Worm (Caenorhabditis elegans) whole organism, L1 larva: ENCODE measurements around the gene ZK1058.3.

ENCODE experiments used
- C04F5.9 ChIP-seq: sonication (generic microtip); optimal IDR thresholded peaks from 2 replicates; lab custom pipeline; 2016; ENCODE audit warnings: missing genetic modification characterization, missing compliant biosample characterization
- blmp-1 ChIP-seq: fragments of 150-350 bp; optimal IDR thresholded peaks from 2 replicates; lab custom pipeline; 2014; ENCODE audit warnings: missing biosample characterization, missing genetic modification characterization
- efl-3 ChIP-seq: fragments of 200-800 bp; sonication (Bioruptor generic); optimal IDR thresholded peaks from 2 replicates; lab custom pipeline; 2018; ENCODE audit warnings: mild to moderate bottlenecking, missing genetic modification characterization, missing compliant biosample characterization
- fos-1 ChIP-seq: fragments of 150-350 bp; optimal IDR thresholded peaks from 2 replicates; lab custom pipeline; 2014; ENCODE audit warnings: missing biosample characterization, missing genetic modification characterization
- lin-15B ChIP-seq: fragments of 150-350 bp; sonication (generic microtip); optimal IDR thresholded peaks from 3 replicates; lab custom pipeline; 2014; ENCODE audit warnings: missing biosample characterization, missing genetic modification characterization
- lir-3 ChIP-seq: sonication (generic microtip); optimal IDR thresholded peaks from 2 replicates; lab custom pipeline; 2016; ENCODE audit warnings: mild to moderate bottlenecking, missing genetic modification characterization, moderate library complexity, missing compliant biosample characterization; ENCODE audit not compliant: poor library complexity
- mdl-1 ChIP-seq, 2 experiments: fragments of 150-350 bp; optimal IDR thresholded peaks; 2 replicates each; lab custom pipeline; 2014 to 2017; ENCODE audit warnings: missing biosample characterization in 2 of 2, missing genetic modification characterization in 2 of 2, inconsistent platforms in 1 of 2
- pqm-1 ChIP-seq: sonication (generic microtip); optimal IDR thresholded peaks from 3 replicates; lab custom pipeline; 2017; ENCODE audit warnings: missing biosample characterization, missing genetic modification characterization

DNA sequence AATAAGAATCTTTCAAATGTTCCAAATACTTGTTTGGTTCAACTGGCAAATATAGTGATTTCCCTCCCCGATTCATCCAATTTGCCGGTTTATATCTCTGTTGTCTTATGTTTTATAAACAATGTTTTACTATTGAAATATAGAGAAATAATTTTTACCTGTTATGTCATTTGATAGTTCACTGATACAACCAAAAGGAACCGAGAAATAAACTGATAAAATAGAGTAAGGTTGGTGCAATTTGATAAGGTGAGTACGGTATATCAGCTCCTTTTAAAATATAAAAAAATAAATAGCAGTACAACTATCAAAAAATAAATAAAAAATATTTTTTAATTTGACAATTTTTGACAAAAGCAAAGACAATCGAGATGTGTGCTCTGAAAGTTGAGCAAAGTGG, 8.1 kb downstream of the ZK1058.3 start:
- TF ChIP-seq mdl-1 (tag; optimal IDR thresholded peaks at IDR 0.05; lab: Kevin White, UChicago) (no peak), blmp-1 (tag; lab: Kevin White, UChicago) (no peak), pqm-1 (tag; lab: Kevin White, UChicago) (no peak), efl-3 (no peak), lir-3 (no peak), lin-15B (tag; lab: Kevin White, UChicago) (no peak), fos-1 (no peak), C04F5.9 (no peak)
